Worm (Caenorhabditis elegans): ENCODE measurements around the gene col-170.
A peak's percentile ranks its signal among the peaks of the same experiment; 100 is the strongest.

col-170 gene

ce11 chrX:6369717-6370116 lies 38.2 kb downstream of the col-170 start, which contains the start of gene C03B1.2:
Gene C03B1.2, plus strand, starts transcription at chrX:6370017.
- TF ChIP-seq ceh-31 (tag; optimal IDR thresholded peaks at IDR 0.05), result no peak
- no peak for TF ChIP-seq mec-3 (tag; optimal IDR thresholded peaks at IDR 0.05; ENCODE audit: borderline replicate concordance)
- no peak for TF ChIP-seq ceh-9 (tag; optimal IDR thresholded peaks at IDR 0.05)
- TF ChIP-seq C38D4.7 (GFP tag; optimal IDR thresholded peaks at IDR 0.05), result no peak
- TF ChIP-seq sox-2 (GFP tag; IDR thresholded peaks at IDR 0.05), result no peak

- TF ChIP-seq ttx-3 (tag; optimal IDR thresholded peaks at IDR 0.05) (peak; percentile 80), gmeb-2 (tag; optimal IDR thresholded peaks at IDR 0.05) (peak; percentile 77), ceh-2 (tag; optimal IDR thresholded peaks at IDR 0.05) (peak; percentile 38), dve-1 (tag; optimal IDR thresholded peaks at IDR 0.05) (peak; percentile 26), fkh-6 (tag; optimal IDR thresholded peaks at IDR 0.05) (peak; percentile 6), ets-4 (tag; optimal IDR thresholded peaks at IDR 0.05) (no peak), che-1 (tag; optimal IDR thresholded peaks at IDR 0.05) (peak; percentile 80), rnt-1 (tag; optimal IDR thresholded peaks at IDR 0.05) (peak; percentile 7), lin-11 (tag; optimal IDR thresholded peaks at IDR 0.05) (peak; percentile 70), eyg-1 (tag; optimal IDR thresholded peaks at IDR 0.05) (peak; percentile 45), lim-6 (tag; optimal IDR thresholded peaks at IDR 0.05) (no peak), ceh-24 (tag; optimal IDR thresholded peaks at IDR 0.05) (peak; percentile 51), hlh-30 (tag; optimal IDR thresholded peaks at IDR 0.05; ENCODE audit: insufficient read depth) (no peak), hlh-6 (tag; optimal IDR thresholded peaks at IDR 0.05) (no peak), syd-9 (tag; optimal IDR thresholded peaks at IDR 0.05) (peak; percentile 9), tbx-2 (tag; optimal IDR thresholded peaks at IDR 0.05) (peak; percentile 49), ceh-30 (tag; optimal IDR thresholded peaks at IDR 0.05) (peak; percentile 11), hlh-13 (GFP tag; optimal IDR thresholded peaks at IDR 0.05) (peak; percentile 43), pax-1 (tag; optimal IDR thresholded peaks at IDR 0.05) (no peak), nhr-11 (tag; optimal IDR thresholded peaks at IDR 0.05) (no peak), unc-86 (tag; optimal IDR thresholded peaks at IDR 0.05) (peak; percentile 62), T23F11.4 (GFP tag; optimal IDR thresholded peaks at IDR 0.05) (peak; percentile 49), sox-2 (GFP tag; IDR thresholded peaks at IDR 0.05) (peak; percentile 68), nhr-232 (tag; optimal IDR thresholded peaks at IDR 0.05) (peak; percentile 45), ceh-31 (tag; optimal IDR thresholded peaks at IDR 0.05) (peak; percentile 7), fkh-10 (GFP tag; optimal IDR thresholded peaks at IDR 0.05) (no peak), C38D4.7 (GFP tag; optimal IDR thresholded peaks at IDR 0.05) (peak; percentile 65), madf-2 (tag; optimal IDR thresholded peaks at IDR 0.05) (peak; percentile 47), hlh-8 (tag; optimal IDR thresholded peaks at IDR 0.05) (peak; percentile 59), npax-4 (tag; optimal IDR thresholded peaks at IDR 0.05) (peak; percentile 12), ceh-48 (tag; optimal IDR thresholded peaks at IDR 0.05) (peak; percentile 55), pha-2 (tag; optimal IDR thresholded peaks at IDR 0.05) (peak; percentile 68), ceh-45 (GFP tag; IDR thresholded peaks at IDR 0.05) (peak; percentile 64; the same call in 1 of the 2 replicates), nfya-1 (tag; optimal IDR thresholded peaks at IDR 0.05) (peak; percentile 33), hlh-15 (tag; optimal IDR thresholded peaks at IDR 0.05) (peak; percentile 47), pros-1 (tag; optimal IDR thresholded peaks at IDR 0.05) (no peak), pat-9 (tag; optimal IDR thresholded peaks at IDR 0.05) (peak; percentile 68), ceh-6 (GFP tag; optimal IDR thresholded peaks at IDR 0.05) (peak; percentile 70), unc-55 (GFP tag; optimal IDR thresholded peaks at IDR 0.05) (no peak), pqm-1 (tag; optimal IDR thresholded peaks at IDR 0.05) (peak; percentile 28), elt-4 (tag; optimal IDR thresholded peaks at IDR 0.05) (no peak), ceh-34 (tag; optimal IDR thresholded peaks at IDR 0.05) (no peak), sox-4 (tag; optimal IDR thresholded peaks at IDR 0.05) (peak; percentile 77), ztf-16 (tag; optimal IDR thresholded peaks at IDR 0.05) (peak; percentile 61), Y22D7AL.16 (tag; optimal IDR thresholded peaks at IDR 0.05) (peak; percentile 62), ceh-14 (tag; optimal IDR thresholded peaks at IDR 0.05) (peak; percentile 81)
Measured at ce11 chrX:6371192-6372116, 39.9 kb downstream of the col-170 start.
